Worm (Caenorhabditis elegans) whole organism, young adult: Measurements from ENCODE around the gene T10F2.2.

ENCODE experiments used
- C17E4.6 ChIP-seq: fragments of 200-800 bp; sonication (Bioruptor generic); IDR thresholded peaks from 2 replicates; pipeline ENCODE4 v1.3.6; 2022; ENCODE audit warnings: missing genetic modification reagents, missing genetic modification characterization, missing compliant biosample characterization
- F10E7.11 ChIP-seq: sonication (generic microtip); optimal IDR thresholded peaks from 2 replicates; lab custom pipeline; 2017; ENCODE audit warnings: mild to moderate bottlenecking, missing genetic modification characterization, moderate library complexity, missing compliant biosample characterization
- F55B11.4 ChIP-seq: sonication (generic microtip); optimal IDR thresholded peaks from 2 replicates; lab custom pipeline; 2016; ENCODE audit warnings: missing compliant biosample characterization, missing genetic modification characterization, borderline replicate concordance; ENCODE audit not compliant: insufficient read depth
- K12H6.12 ChIP-seq: fragments of 200-800 bp; sonication (Bioruptor generic); optimal IDR thresholded peaks from 2 replicates; lab custom pipeline; 2018; ENCODE audit warnings: mild to moderate bottlenecking, missing genetic modification characterization, missing compliant biosample characterization
- T07F8.4 ChIP-seq: sonication (generic microtip); optimal IDR thresholded peaks from 2 replicates; lab custom pipeline; 2016; ENCODE audit warnings: mild to moderate bottlenecking, missing genetic modification characterization, moderate library complexity, missing compliant biosample characterization
- Y53G8AR.9 ChIP-seq: fragments of 200-800 bp; sonication (Bioruptor generic); conservative IDR thresholded peaks from 2 replicates; pipeline ENCODE4 v1.3.6; 2022; ENCODE audit warnings: missing genetic modification reagents, missing genetic modification characterization, missing compliant biosample characterization
- ZK185.1 ChIP-seq: sonication (generic microtip); optimal IDR thresholded peaks from 2 replicates; lab custom pipeline; 2016; ENCODE audit warnings: mild to moderate bottlenecking, missing genetic modification characterization, missing compliant biosample characterization; ENCODE audit not compliant: poor library complexity, severe bottlenecking
- ama-1 ChIP-seq, 3 experiments: fragments of 150-350 bp in 1 of 3; sonication (generic microtip) in 2 of 3; optimal IDR thresholded peaks; 2 replicates each; lab custom pipeline; 2014 to 2018; ENCODE audit warnings: missing biosample characterization in 2 of 3, missing genetic modification characterization in 2 of 3, missing genetic modification reagents in 2 of 3
- attf-5 ChIP-seq: fragments of 200-800 bp; sonication (Bioruptor generic); optimal IDR thresholded peaks from 2 replicates; lab custom pipeline; 2018; ENCODE audit warnings: mild to moderate bottlenecking, missing genetic modification characterization, missing compliant biosample characterization
- cebp-1 ChIP-seq, 2 experiments: fragments of 200-800 bp in 1 of 2; sonication (Bioruptor generic) in 1 of 2; sonication (generic microtip) in 1 of 2; IDR thresholded peaks in 1 of 2; optimal IDR thresholded peaks in 1 of 2; 2 replicates each; pipeline versions ENCODE4 v1.3.6 to Lab custom; 2017 to 2022; ENCODE audit warnings: missing compliant biosample characterization in 2 of 2, missing genetic modification characterization in 2 of 2, mild to moderate bottlenecking in 1 of 2, missing genetic modification reagents in 1 of 2, moderate library complexity in 1 of 2
- ceh-27 ChIP-seq: fragments of 200-800 bp; sonication (Bioruptor generic); optimal IDR thresholded peaks from 2 replicates; lab custom pipeline; 2018; ENCODE audit warnings: mild to moderate bottlenecking, missing genetic modification characterization, moderate library complexity, missing compliant biosample characterization
- die-1 ChIP-seq: sonication (generic microtip); optimal IDR thresholded peaks from 2 replicates; lab custom pipeline; 2016; ENCODE audit warnings: missing genotype, mild to moderate bottlenecking, missing genetic modification characterization, missing compliant biosample characterization
- dpff-1 ChIP-seq: sonication (generic microtip); optimal IDR thresholded peaks from 2 replicates; lab custom pipeline; 2017; ENCODE audit warnings: mild to moderate bottlenecking, missing genetic modification characterization, missing compliant biosample characterization
- fkh-3 ChIP-seq: sonication (generic microtip); optimal IDR thresholded peaks from 2 replicates; lab custom pipeline; 2016; ENCODE audit warnings: mild to moderate bottlenecking, missing genetic modification characterization, missing compliant biosample characterization
- hmg-1.2 ChIP-seq: fragments of 200-800 bp; sonication (Bioruptor generic); IDR thresholded peaks from 2 replicates; pipeline ENCODE4 v1.3.6; 2022; ENCODE audit warnings: missing genetic modification reagents, missing genetic modification characterization, missing compliant biosample characterization
- hrde-1 ChIP-seq: sonication (generic microtip); optimal IDR thresholded peaks from 2 replicates; lab custom pipeline; 2016; ENCODE audit warnings: missing genetic modification characterization, mild to moderate bottlenecking, missing compliant biosample characterization, moderate library complexity, missing genotype, missing genetic modification reagents, borderline replicate concordance
- lin-26 ChIP-seq: fragments of 200-800 bp; sonication (Bioruptor generic); IDR thresholded peaks from 2 replicates; pipeline ENCODE4 v1.3.6; 2022; ENCODE audit warnings: missing genetic modification reagents, missing genetic modification characterization, missing compliant biosample characterization
- lsy-27 ChIP-seq: sonication (generic microtip); optimal IDR thresholded peaks from 2 replicates; lab custom pipeline; 2017; ENCODE audit warnings: missing genetic modification characterization, mild to moderate bottlenecking, missing compliant biosample characterization, antibody characterized with exemption, missing genotype, borderline replicate concordance; ENCODE audit not compliant: insufficient read depth
- madf-6 ChIP-seq: fragments of 200-800 bp; sonication (Bioruptor generic); IDR thresholded peaks from 2 replicates; pipeline ENCODE4 v1.3.6; 2022; ENCODE audit warnings: missing genetic modification reagents, missing genetic modification characterization, missing compliant biosample characterization
- pha-4 ChIP-seq: fragments of 150-350 bp; sonication (generic microtip); optimal IDR thresholded peaks from 2 replicates; lab custom pipeline; 2014; ENCODE audit warnings: missing biosample characterization, missing genetic modification reagents, missing genetic modification characterization
- rcor-1 ChIP-seq: fragments of 200-800 bp; sonication (Bioruptor generic); IDR thresholded peaks from 2 replicates; pipeline ENCODE4 v1.3.6; 2022; ENCODE audit warnings: missing genetic modification reagents, missing genetic modification characterization, missing compliant biosample characterization
- rec-8 ChIP-seq, 2 experiments: sonication (generic microtip); optimal IDR thresholded peaks; 2 replicates each; lab custom pipeline; 2016; ENCODE audit warnings: mild to moderate bottlenecking in 2 of 2, missing genetic modification characterization in 2 of 2, missing genetic modification reagents in 2 of 2, missing genotype in 2 of 2, missing biosample characterization in 1 of 2, missing compliant biosample characterization in 1 of 2, moderate library complexity in 1 of 2
- repo-1 ChIP-seq: sonication (generic microtip); optimal IDR thresholded peaks from 2 replicates; lab custom pipeline; 2017; ENCODE audit warnings: mild to moderate bottlenecking, missing genetic modification characterization, missing compliant biosample characterization
- snpc-4 ChIP-seq, 5 experiments: fragments of 150-350 bp in 1 of 5; sonication (generic microtip) in 4 of 5; optimal IDR thresholded peaks; 2 replicates each; lab custom pipeline; 2014 to 2018; ENCODE audit warnings: missing genetic modification characterization in 5 of 5, missing biosample characterization in 3 of 5, antibody characterized with exemption in 2 of 5, mild to moderate bottlenecking in 2 of 5, missing compliant biosample characterization in 2 of 5, missing genotype in 2 of 5, moderate library complexity in 2 of 5, missing genetic modification reagents in 1 of 5
- tbp1 ChIP-seq: fragments of 200-800 bp; sonication (Bioruptor generic); optimal IDR thresholded peaks from 2 replicates; lab custom pipeline; 2018; ENCODE audit warnings: mild to moderate bottlenecking, missing genetic modification characterization, missing compliant biosample characterization
- zfh-2 ChIP-seq: fragments of 200-800 bp; sonication (Bioruptor generic); conservative IDR thresholded peaks from 2 replicates; pipeline ENCODE4 v1.3.6; 2022; ENCODE audit warnings: missing genetic modification reagents, missing genetic modification characterization, missing compliant biosample characterization
- zim-3 ChIP-seq: sonication (generic microtip); optimal IDR thresholded peaks from 2 replicates; lab custom pipeline; 2017; ENCODE audit warnings: mild to moderate bottlenecking, missing genetic modification characterization, moderate library complexity, missing compliant biosample characterization
- ztf-22 ChIP-seq: fragments of 200-800 bp; sonication (Bioruptor generic); optimal IDR thresholded peaks from 2 replicates; lab custom pipeline; 2018; ENCODE audit warnings: mild to moderate bottlenecking, missing genetic modification characterization, moderate library complexity, missing compliant biosample characterization
- ztf-6 ChIP-seq: fragments of 200-800 bp; sonication (Bioruptor generic); IDR thresholded peaks from 2 replicates; pipeline ENCODE4 v1.3.6; 2022; ENCODE audit warnings: missing genetic modification reagents, missing genetic modification characterization, missing compliant biosample characterization

Gene T10F2.2

DNA sequence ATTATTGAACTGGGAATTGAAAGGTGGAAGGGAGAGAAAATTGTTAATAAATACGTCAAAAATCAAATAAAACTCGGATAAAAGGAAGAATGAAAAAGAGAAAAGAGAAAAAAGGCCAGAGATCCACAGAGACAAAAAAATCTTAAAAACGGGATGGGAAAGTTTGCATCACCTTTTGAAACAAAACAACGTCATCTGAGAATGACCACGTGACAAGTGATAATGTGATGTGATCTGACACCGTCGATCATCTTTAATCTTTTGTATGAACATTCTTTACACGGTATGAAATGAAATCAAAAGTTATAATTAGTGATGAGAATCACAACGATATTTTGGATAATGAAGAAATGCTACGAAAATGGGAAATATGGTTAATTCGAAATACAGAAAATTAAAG, 634 bp upstream of the T10F2.2 start:
- no peak for TF ChIP-seq lsy-27 (tag; lab: Kevin White, UChicago)
- TF ChIP-seq cebp-1 (GFP tag; IDR thresholded peaks at IDR 0.05; lab: Robert Waterston, UW) = no peak
- TF ChIP-seq cebp-1 (tag; optimal IDR thresholded peaks at IDR 0.05; lab: Kevin White, UChicago) = peak; percentile 8
- no peak for TF ChIP-seq zim-3 (tag; lab: Kevin White, UChicago)
- no peak for TF ChIP-seq ZK185.1 (tag; lab: Kevin White, UChicago)

DNA sequence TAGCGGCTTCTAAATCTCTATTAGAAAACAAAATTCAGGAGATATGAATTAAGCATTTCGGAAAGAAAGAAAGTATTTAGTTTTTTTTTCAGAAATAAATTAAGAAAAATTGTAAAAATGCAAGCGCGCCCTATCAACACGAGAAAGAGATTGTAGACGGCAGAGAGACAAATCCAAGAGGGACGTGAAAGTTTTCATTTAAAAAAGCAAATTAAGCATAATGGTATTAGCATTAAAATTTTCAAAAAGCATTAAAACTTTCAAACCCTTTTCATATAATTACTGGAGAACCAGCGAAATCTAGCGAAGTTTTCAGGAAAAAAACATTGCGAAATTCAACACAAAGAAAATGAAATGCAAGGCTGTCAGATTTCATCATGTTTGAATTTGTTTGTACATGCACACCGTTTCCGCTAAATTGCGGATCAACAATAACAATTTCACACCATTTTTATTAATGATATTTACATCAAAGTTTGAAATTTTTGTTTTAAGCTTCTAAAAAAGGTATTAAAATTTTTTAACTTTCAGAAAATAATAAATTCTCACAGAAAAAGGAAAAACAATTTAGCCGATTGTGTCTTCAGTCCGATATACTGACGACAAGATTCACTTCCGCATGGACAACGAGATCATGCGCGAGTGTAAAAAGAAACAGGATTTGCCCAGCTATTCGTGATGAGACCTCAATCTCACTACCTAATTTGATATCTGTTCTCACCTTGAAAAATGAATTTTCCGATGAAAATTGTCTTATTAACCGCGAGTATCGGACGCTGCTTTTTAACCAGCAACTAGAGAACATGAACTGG, 2.1 kb downstream of the T10F2.2 start, which contains the start of gene gars-1:
Gene gars-1, minus strand, starts transcription at position 808 of the 812 bp plus-strand sequence.
- TF ChIP-seq attf-5 (GFP tag; lab: Kevin White, UChicago) = peak; percentile 62
- no peak for TF ChIP-seq T07F8.4 (tag; lab: Kevin White, UChicago)
- TF ChIP-seq pha-4 (tag; lab: Kevin White, UChicago) = no peak
- peak; percentile 29; the same call in 1 of the 2 replicates for TF ChIP-seq madf-6 (GFP tag; lab: Robert Waterston, UW)
- TF ChIP-seq cebp-1 (GFP tag; IDR thresholded peaks at IDR 0.05; lab: Robert Waterston, UW) = peak; percentile 91
- peak; percentile 98 for TF ChIP-seq cebp-1 (tag; optimal IDR thresholded peaks at IDR 0.05; lab: Kevin White, UChicago)
- peak; percentile 41; the same call in 1 of the 2 replicates for TF ChIP-seq hmg-1.2
- 0 out of 2 replicates have a peak, but pooled peaks have one; percentile 27 for TF ChIP-seq Y53G8AR.9 (GFP tag; lab: Robert Waterston, UW)
- TF ChIP-seq, all 124 proteins: peak for 5

DNA sequence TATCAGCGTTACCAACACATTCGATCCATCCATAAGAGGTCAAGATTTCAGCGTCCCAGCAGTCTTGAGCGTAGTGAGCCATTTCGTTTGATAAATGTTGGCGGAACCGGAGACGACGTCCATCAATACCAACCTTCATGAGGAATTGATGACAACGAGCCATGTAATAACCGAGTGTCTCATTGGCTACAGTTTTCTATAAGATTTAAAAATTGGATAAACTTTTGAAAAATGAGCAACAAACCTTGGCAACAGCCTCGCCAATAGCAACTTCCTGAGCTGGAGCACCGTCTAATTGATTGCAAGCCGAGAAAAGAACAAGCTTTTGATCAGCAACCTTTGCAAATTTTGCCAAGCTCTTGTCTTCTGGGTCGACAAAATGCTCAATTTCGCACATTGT, 4.3 kb downstream of the T10F2.2 start:
- TF ChIP-seq ztf-22 (no peak), snpc-4 (GFP tag; optimal IDR thresholded peaks at IDR 0.05; lab: Kevin White, UChicago) (no peak), snpc-4 (tag; optimal IDR thresholded peaks at IDR 0.05; lab: Kevin White, UChicago) (no peak), rec-8 (tag; optimal IDR thresholded peaks at IDR 0.05; lab: Kevin White, UChicago) (no peak), rcor-1 (GFP tag; lab: Robert Waterston, UW) (no peak), C17E4.6 (no peak), dpff-1 (tag; lab: Kevin White, UChicago) (no peak), ztf-6 (GFP tag; lab: Robert Waterston, UW) (no peak), ZK185.1 (tag; lab: Kevin White, UChicago) (no peak), K12H6.12 (tag; lab: Kevin White, UChicago) (no peak), tbp1 (GFP tag; lab: Kevin White, UChicago) (no peak), lin-26 (GFP tag; lab: Robert Waterston, UW) (no peak), lsy-27 (tag; lab: Kevin White, UChicago) (no peak), ceh-27 (no peak)

DNA sequence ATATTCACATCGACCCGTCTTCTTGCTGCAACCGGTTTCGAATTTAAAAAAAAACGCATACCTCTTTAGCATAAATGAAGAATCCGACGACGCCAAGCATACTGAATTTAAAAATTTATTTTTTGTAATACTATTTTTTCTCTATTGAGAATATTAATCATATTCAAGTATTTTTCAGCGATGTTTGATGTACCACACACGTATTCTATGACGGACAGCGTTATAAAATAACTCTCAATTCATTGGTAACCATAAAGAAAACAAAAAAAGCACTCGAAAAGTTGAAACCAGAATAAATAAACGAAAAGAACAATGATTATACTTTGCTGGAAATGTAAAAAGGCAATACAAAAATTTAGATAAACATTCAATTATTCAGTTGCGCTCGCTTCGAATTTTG, 5.6 kb downstream of the T10F2.2 start, which contains the start of gene T10F2.5:
Gene T10F2.5, minus strand, starts transcription at position 101 of the 400 bp plus-strand sequence.
- TF ChIP-seq die-1 (no peak), F55B11.4 (tag; lab: Kevin White, UChicago) (no peak), F10E7.11 (no peak), zfh-2 (GFP tag; lab: Robert Waterston, UW) (no peak), repo-1 (tag; lab: Kevin White, UChicago) (no peak), fkh-3 (no peak), ama-1 (optimal IDR thresholded peaks at IDR 0.05; lab: Kevin White, UChicago) (no peak), ama-1 (GFP tag; optimal IDR thresholded peaks at IDR 0.05; lab: Kevin White, UChicago) (no peak), hrde-1 (tag; lab: Kevin White, UChicago) (peak; percentile 14), snpc-4 (GFP tag; optimal IDR thresholded peaks at IDR 0.05; lab: Kevin White, UChicago) (no peak), snpc-4 (tag; optimal IDR thresholded peaks at IDR 0.05; lab: Kevin White, UChicago) (no peak)
